Worm (Caenorhabditis elegans): ENCODE data around the gene F02C9.2.

F02C9.2 gene

ce11 chrV:3133293-3133755 lies at the start of gene F02C9.2:
TSS of gene F02C9.2 (plus strand) at chrV:3133705.
- TF ChIP-seq fos-1 (tag; optimal IDR thresholded peaks at IDR 0.05) (no peak), snpc-4 (tag; optimal IDR thresholded peaks at IDR 0.05) (no peak), nhr-10 (tag; optimal IDR thresholded peaks at IDR 0.05) (no peak), nhr-77 (tag; optimal IDR thresholded peaks at IDR 0.05) (no peak), nhr-11 (tag; optimal IDR thresholded peaks at IDR 0.05) (no peak), peb-1 (tag; optimal IDR thresholded peaks at IDR 0.05) (no peak), egl-27 (tag; optimal IDR thresholded peaks at IDR 0.05) (no peak), nhr-237 (tag; optimal IDR thresholded peaks at IDR 0.05) (no peak), crh-2 (tag; optimal IDR thresholded peaks at IDR 0.05) (no peak), nhr-12 (tag; optimal IDR thresholded peaks at IDR 0.05) (no peak), elt-3 (tag; optimal IDR thresholded peaks at IDR 0.05) (no peak), gmeb-1 (tag; optimal IDR thresholded peaks at IDR 0.05) (no peak), lin-39 (tag; optimal IDR thresholded peaks at IDR 0.05) (no peak), nhr-25 (tag; optimal IDR thresholded peaks at IDR 0.05) (no peak), lin-11 (tag; optimal IDR thresholded peaks at IDR 0.05) (no peak)

ce11 chrV:3086260-3086659 lies 47.2 kb upstream of the F02C9.2 start, which contains the start of gene srt-8:
TSS of gene srt-8 (plus strand) at chrV:3086560.
- TF ChIP-seq aly-2 (tag; optimal IDR thresholded peaks at IDR 0.05) (no peak), F13H6.1 (tag; optimal IDR thresholded peaks at IDR 0.05) (no peak)

ce11 chrV:3088768-3089167 lies 44.7 kb upstream of the F02C9.2 start, which contains the start of gene acs-21:
TSS of gene acs-21 (plus strand) at chrV:3089068.
- TF ChIP-seq nhr-6 (tag; optimal IDR thresholded peaks at IDR 0.05) (no peak), nhr-237 (tag; optimal IDR thresholded peaks at IDR 0.05) (no peak), mab-5 (tag; optimal IDR thresholded peaks at IDR 0.05) (no peak), nhr-12 (tag; optimal IDR thresholded peaks at IDR 0.05) (no peak), mbf-1 (tag; optimal IDR thresholded peaks at IDR 0.05) (no peak), nhr-23 (tag; optimal IDR thresholded peaks at IDR 0.05) (no peak), nhr-129 (tag; optimal IDR thresholded peaks at IDR 0.05) (no peak), blmp-1 (tag; optimal IDR thresholded peaks at IDR 0.05; ENCODE audit: insufficient read depth) (no peak), crh-2 (tag; optimal IDR thresholded peaks at IDR 0.05) (no peak), gmeb-1 (tag; optimal IDR thresholded peaks at IDR 0.05) (no peak), C34F6.9 (tag; optimal IDR thresholded peaks at IDR 0.05) (no peak), ceh-16 (tag; optimal IDR thresholded peaks at IDR 0.05) (no peak), R02D3.7 (tag; optimal IDR thresholded peaks at IDR 0.05) (no peak), ama-1 (optimal IDR thresholded peaks at IDR 0.05) (no peak), sma-3 (GFP tag; optimal IDR thresholded peaks at IDR 0.05) (no peak)

ce11 chrV:3094351-3094750 lies 39.2 kb upstream of the F02C9.2 start, which contains the start of gene cyp-33C9:
TSS of gene cyp-33C9 (minus strand) at chrV:3094561.
- TF ChIP-seq fos-1 (tag; optimal IDR thresholded peaks at IDR 0.05) (peak; percentile 19), lin-11 (tag; optimal IDR thresholded peaks at IDR 0.05) (no peak), nhr-21 (tag; optimal IDR thresholded peaks at IDR 0.05) (no peak), mbf-1 (tag; optimal IDR thresholded peaks at IDR 0.05) (no peak), zag-1 (tag; optimal IDR thresholded peaks at IDR 0.05) (no peak), nhr-10 (tag; optimal IDR thresholded peaks at IDR 0.05) (no peak), aly-2 (tag; optimal IDR thresholded peaks at IDR 0.05) (no peak), gmeb-1 (tag; optimal IDR thresholded peaks at IDR 0.05) (no peak), skn-1 (tag; optimal IDR thresholded peaks at IDR 0.05) (no peak), R02D3.7 (tag; optimal IDR thresholded peaks at IDR 0.05) (no peak), nhr-77 (tag; optimal IDR thresholded peaks at IDR 0.05) (no peak), nhr-11 (tag; optimal IDR thresholded peaks at IDR 0.05) (no peak), ceh-82 (tag; optimal IDR thresholded peaks at IDR 0.05) (no peak), egl-27 (tag; optimal IDR thresholded peaks at IDR 0.05) (no peak), blmp-1 (tag; optimal IDR thresholded peaks at IDR 0.05; ENCODE audit: insufficient read depth) (no peak), ZK546.5 (tag; optimal IDR thresholded peaks at IDR 0.05) (no peak), mdl-1 (tag; optimal IDR thresholded peaks at IDR 0.05) (no peak), Y55F3AM.14 (GFP tag; optimal IDR thresholded peaks at IDR 0.05) (no peak), lin-13 (GFP tag; optimal IDR thresholded peaks at IDR 0.05) (no peak), sma-9 (GFP tag; optimal IDR thresholded peaks at IDR 0.05) (peak; percentile 47), sma-9 (tag; optimal IDR thresholded peaks at IDR 0.05) (no peak), unc-55 (GFP tag; optimal IDR thresholded peaks at IDR 0.05) (no peak), nhr-129 (tag; optimal IDR thresholded peaks at IDR 0.05) (peak; percentile 12), lin-39 (tag; optimal IDR thresholded peaks at IDR 0.05) (no peak), alr-1 (tag; optimal IDR thresholded peaks at IDR 0.05) (no peak), ztf-11 (tag; optimal IDR thresholded peaks at IDR 0.05) (no peak), C34F6.9 (tag; optimal IDR thresholded peaks at IDR 0.05) (peak; percentile 50), nhr-6 (tag; optimal IDR thresholded peaks at IDR 0.05) (no peak), unc-39 (tag; optimal IDR thresholded peaks at IDR 0.05) (no peak)

Data from whole organism, L2 larva.